Worm (Caenorhabditis elegans) whole organism, mixed stage, embryonic: ENCODE results near the gene mrps-11.

ENCODE experiments used
- M03D4.4 ChIP-seq: sonication (generic microtip); optimal IDR thresholded peaks from 2 replicates; lab custom pipeline; 2017; ENCODE audit warnings: mild to moderate bottlenecking, missing genetic modification characterization, missing compliant biosample characterization
- bed-3 ChIP-seq: fragments of 200-800 bp; sonication (Bioruptor generic); optimal IDR thresholded peaks from 3 replicates; lab custom pipeline; 2018; ENCODE audit warnings: mild to moderate bottlenecking, missing genetic modification characterization, moderate library complexity, missing compliant biosample characterization
- blmp-1 ChIP-seq: fragments of 150-350 bp; optimal IDR thresholded peaks from 2 replicates; lab custom pipeline; 2014; ENCODE audit warnings: missing biosample characterization, missing genetic modification characterization
- ceh-39 ChIP-seq: fragments of 150-350 bp; optimal IDR thresholded peaks from 2 replicates; lab custom pipeline; 2014; ENCODE audit warnings: missing biosample characterization, missing genetic modification characterization
- ceh-43 ChIP-seq: fragments of 200-800 bp; sonication (Bioruptor generic); optimal IDR thresholded peaks from 2 replicates; lab custom pipeline; 2018; ENCODE audit warnings: mild to moderate bottlenecking, missing genetic modification characterization, moderate library complexity, missing compliant biosample characterization
- ceh-83 ChIP-seq: fragments of 200-800 bp; sonication (Bioruptor generic); optimal IDR thresholded peaks from 2 replicates; lab custom pipeline; 2018; ENCODE audit warnings: mild to moderate bottlenecking, missing genetic modification characterization, missing compliant biosample characterization
- ces-1 ChIP-seq: fragments of 150-350 bp; optimal IDR thresholded peaks from 2 replicates; lab custom pipeline; 2014; ENCODE audit warnings: missing biosample characterization, missing genetic modification reagents, missing genetic modification characterization
- elt-1 ChIP-seq: sonication (generic microtip); optimal IDR thresholded peaks from 2 replicates; lab custom pipeline; 2017; ENCODE audit warnings: missing genetic modification characterization, mild to moderate bottlenecking, missing compliant biosample characterization, antibody characterized with exemption, moderate library complexity, borderline replicate concordance; ENCODE audit not compliant: insufficient read depth
- elt-3 ChIP-seq: fragments of 150-350 bp; optimal IDR thresholded peaks from 2 replicates; lab custom pipeline; 2014; ENCODE audit warnings: missing biosample characterization, missing genetic modification characterization
- ham-2 ChIP-seq: fragments of 200-800 bp; sonication (Bioruptor generic); optimal IDR thresholded peaks from 2 replicates; lab custom pipeline; 2018; ENCODE audit warnings: mild to moderate bottlenecking, missing genetic modification characterization, missing compliant biosample characterization
- hlh-1 ChIP-seq: fragments of 150-350 bp; optimal IDR thresholded peaks from 2 replicates; lab custom pipeline; 2014; ENCODE audit warnings: missing biosample characterization, missing genetic modification reagents, missing genetic modification characterization
- mab-5 ChIP-seq: fragments of 150-350 bp; optimal IDR thresholded peaks from 2 replicates; lab custom pipeline; 2014; ENCODE audit warnings: missing biosample characterization, missing genetic modification characterization
- mep-1 ChIP-seq: fragments of 150-350 bp; optimal IDR thresholded peaks from 2 replicates; lab custom pipeline; 2017; ENCODE audit warnings: missing biosample characterization, missing genetic modification reagents, missing genetic modification characterization, inconsistent platforms
- mls-2 ChIP-seq: sonication (generic microtip); optimal IDR thresholded peaks from 2 replicates; lab custom pipeline; 2016; ENCODE audit warnings: mild to moderate bottlenecking, missing genetic modification characterization, moderate library complexity, missing compliant biosample characterization
- nhr-12 ChIP-seq: fragments of 150-350 bp; optimal IDR thresholded peaks from 2 replicates; lab custom pipeline; 2014; ENCODE audit warnings: missing biosample characterization, missing genetic modification characterization
- nhr-2 ChIP-seq: fragments of 150-350 bp; optimal IDR thresholded peaks from 2 replicates; lab custom pipeline; 2014; ENCODE audit warnings: missing biosample characterization, missing genetic modification characterization
- nhr-237 ChIP-seq: fragments of 150-350 bp; optimal IDR thresholded peaks from 2 replicates; lab custom pipeline; 2014; ENCODE audit warnings: missing biosample characterization, missing genetic modification characterization
- nhr-28 ChIP-seq: fragments of 150-350 bp; optimal IDR thresholded peaks from 2 replicates; lab custom pipeline; 2014; ENCODE audit warnings: missing biosample characterization, missing genetic modification characterization
- nhr-76 ChIP-seq: sonication (generic microtip); optimal IDR thresholded peaks from 2 replicates; lab custom pipeline; 2017; ENCODE audit warnings: missing biosample characterization, missing genetic modification characterization
- pha-4 ChIP-seq: fragments of 150-350 bp; optimal IDR thresholded peaks from 2 replicates; lab custom pipeline; 2018; ENCODE audit warnings: missing biosample characterization, missing genetic modification reagents, missing genetic modification characterization
- sptf-1 ChIP-seq: sonication (generic microtip); optimal IDR thresholded peaks from 2 replicates; lab custom pipeline; 2017; ENCODE audit warnings: mild to moderate bottlenecking, missing genetic modification characterization, moderate library complexity, missing compliant biosample characterization
- tbx-8 ChIP-seq: fragments of 200-800 bp; sonication (Bioruptor generic); optimal IDR thresholded peaks from 2 replicates; lab custom pipeline; 2018; ENCODE audit warnings: mild to moderate bottlenecking, missing genetic modification characterization, moderate library complexity, missing compliant biosample characterization
- unc-120 ChIP-seq: sonication (generic microtip); optimal IDR thresholded peaks from 2 replicates; lab custom pipeline; 2017; ENCODE audit warnings: missing genetic modification characterization, missing compliant biosample characterization; ENCODE audit not compliant: poor library complexity, severe bottlenecking
- unc-39 ChIP-seq: fragments of 150-350 bp; optimal IDR thresholded peaks from 2 replicates; lab custom pipeline; 2014; ENCODE audit warnings: missing biosample characterization, missing genetic modification characterization
- unc-62 ChIP-seq: fragments of 150-350 bp; optimal IDR thresholded peaks from 2 replicates; lab custom pipeline; 2014; ENCODE audit warnings: missing biosample characterization, missing genetic modification reagents, missing genetic modification characterization
- zip-8 ChIP-seq: fragments of 150-350 bp; optimal IDR thresholded peaks from 2 replicates; lab custom pipeline; 2014; ENCODE audit warnings: missing biosample characterization, missing genetic modification characterization
- ztf-11 ChIP-seq: fragments of 150-350 bp; optimal IDR thresholded peaks from 2 replicates; lab custom pipeline; 2014; ENCODE audit warnings: missing biosample characterization, missing genetic modification characterization

mrps-11 gene

ce11 chrV:12528919-12529318 lies 34.5 kb upstream of the mrps-11 start:
- TF ChIP-seq sptf-1 (tag; lab: Kevin White, UChicago) = no peak

- TF ChIP-seq unc-120 (tag; lab: Kevin White, UChicago) (no peak), unc-62 (no peak), zip-8 (tag; lab: Kevin White, UChicago) (no peak), elt-1 (tag; lab: Kevin White, UChicago) (no peak), hlh-1 (tag; lab: Kevin White, UChicago) (no peak), mls-2 (tag; lab: Kevin White, UChicago) (no peak), nhr-237 (tag; lab: Kevin White, UChicago) (no peak), bed-3 (GFP tag; lab: Kevin White, UChicago) (no peak), nhr-12 (tag; lab: Kevin White, UChicago) (no peak), mab-5 (tag; lab: Kevin White, UChicago) (no peak), M03D4.4 (tag; lab: Kevin White, UChicago) (no peak), sptf-1 (tag; lab: Kevin White, UChicago) (no peak), ceh-39 (no peak), ces-1 (GFP tag; lab: Kevin White, UChicago) (no peak)
Measured at ce11 chrV:12526758-12527157, 32.3 kb upstream of the mrps-11 start, which contains the start of gene F45D3.1. TSS of gene F45D3.1 (plus strand) at chrV:12527058.

ce11 chrV:12526124-12526523 lies 31.7 kb upstream of the mrps-11 start:
- no peak for TF ChIP-seq ceh-43 (GFP tag; lab: Kevin White, UChicago)
- TF ChIP-seq zip-8 (tag; lab: Kevin White, UChicago) = no peak
- TF ChIP-seq bed-3 (GFP tag; lab: Kevin White, UChicago) = no peak
- no peak for TF ChIP-seq hlh-1 (tag; lab: Kevin White, UChicago)
- TF ChIP-seq mls-2 (tag; lab: Kevin White, UChicago) = no peak
- TF ChIP-seq ceh-83 (GFP tag; lab: Kevin White, UChicago) = no peak
- no peak for TF ChIP-seq mep-1 (tag; lab: Kevin White, UChicago)
- TF ChIP-seq ham-2 = no peak
- no peak for TF ChIP-seq nhr-12 (tag; lab: Kevin White, UChicago)
- no peak for TF ChIP-seq tbx-8 (GFP tag; lab: Kevin White, UChicago)
- TF ChIP-seq nhr-28 (tag; lab: Kevin White, UChicago) = no peak
- no peak for TF ChIP-seq nhr-237 (tag; lab: Kevin White, UChicago)
- TF ChIP-seq nhr-2 (tag; lab: Kevin White, UChicago) = no peak
- no peak for TF ChIP-seq unc-39 (tag; lab: Kevin White, UChicago)
- TF ChIP-seq pha-4 = no peak
- no peak for TF ChIP-seq elt-3
- no peak for TF ChIP-seq M03D4.4 (tag; lab: Kevin White, UChicago)
- TF ChIP-seq, all 35 proteins: peak for 0

- TF ChIP-seq blmp-1 (tag; lab: Kevin White, UChicago) = peak; percentile 73
- TF ChIP-seq zip-8 (tag; lab: Kevin White, UChicago) = no peak
Measured at ce11 chrV:12525526-12525925, 31.1 kb upstream of the mrps-11 start, which contains the start of gene dyf-4. TSS of gene dyf-4 (minus strand) at chrV:12525738.

- peak; percentile 24 for TF ChIP-seq hlh-1 (tag; lab: Kevin White, UChicago)
- TF ChIP-seq unc-62 = peak; percentile 76
- TF ChIP-seq unc-39 (tag; lab: Kevin White, UChicago) = no peak
Measured at ce11 chrV:12523356-12523755, 28.9 kb upstream of the mrps-11 start.

- TF ChIP-seq blmp-1 (tag; lab: Kevin White, UChicago) (no peak), ztf-11 (tag; lab: Kevin White, UChicago) (no peak), unc-62 (peak; percentile 79), unc-120 (tag; lab: Kevin White, UChicago) (peak; percentile 84), hlh-1 (tag; lab: Kevin White, UChicago) (peak; percentile 93)
Measured at ce11 chrV:12518770-12519169, 24.3 kb upstream of the mrps-11 start.

- TF ChIP-seq hlh-1 (tag; lab: Kevin White, UChicago) (peak; percentile 47), unc-120 (tag; lab: Kevin White, UChicago) (peak; percentile 70), unc-62 (peak; percentile 74), nhr-76 (no peak), elt-3 (no peak)
Measured at ce11 chrV:12517757-12518156, 23.3 kb upstream of the mrps-11 start.
